Fruit fly (Drosophila melanogaster): ENCODE results near the gene CG13293.

CG13293 gene

DNA sequence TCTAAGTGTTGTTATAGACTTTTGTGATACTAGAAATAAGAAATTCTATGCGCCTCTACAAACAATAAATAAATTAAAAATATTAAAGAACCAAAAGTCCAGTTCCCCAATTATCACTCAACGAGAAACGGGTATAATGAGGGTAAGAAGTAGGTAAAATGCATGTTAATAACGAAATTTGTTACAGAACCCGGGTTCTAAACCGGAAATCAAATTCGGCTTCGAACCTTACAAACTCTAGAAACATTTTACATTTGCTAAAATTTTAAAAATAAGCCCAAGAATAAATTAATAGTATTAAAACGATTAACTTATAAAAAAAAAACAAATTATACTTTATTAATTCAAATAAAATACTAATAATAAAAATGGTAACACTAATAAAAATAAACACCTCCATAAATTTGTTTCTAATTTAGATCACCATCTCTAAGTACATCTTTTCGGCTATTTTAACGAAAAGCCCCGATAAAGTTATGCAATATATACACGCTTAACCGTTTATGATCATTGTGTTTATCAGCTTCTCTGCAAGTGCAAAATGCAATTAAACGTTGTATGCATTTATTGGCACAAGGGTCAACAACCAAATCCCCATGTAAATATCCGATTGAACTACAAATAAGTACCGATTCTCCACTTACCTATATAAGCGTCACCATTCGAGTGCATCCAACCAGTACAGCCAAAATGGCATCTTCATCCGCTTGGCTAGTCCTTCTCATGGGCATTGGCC is 11.1 kb upstream of the CG13293 start, which contains the start of gene CG6602 (continued):
- TF ChIP-seq CG14441 (GFP tag; IDR thresholded peaks at IDR 0.05): peak; percentile 66
- no peak for TF ChIP-seq HmgD (GFP tag; optimal IDR thresholded peaks at IDR 0.05)
- peak; percentile 35 for TF ChIP-seq CG4854 (GFP tag; optimal IDR thresholded peaks at IDR 0.05)
- no peak for TF ChIP-seq Neu2 (GFP tag; optimal IDR thresholded peaks at IDR 0.05; ENCODE audit: borderline replicate concordance)
- no peak for TF ChIP-seq h (optimal IDR thresholded peaks at IDR 0.05)
- TF ChIP-seq cato (GFP tag; optimal IDR thresholded peaks at IDR 0.05; ENCODE audit: borderline replicate concordance): peak; percentile 30
- peak; percentile 59 for TF ChIP-seq CG31441 (GFP tag; IDR thresholded peaks at IDR 0.05)
- peak; percentile 25 for TF ChIP-seq CG12219 (GFP tag; optimal IDR thresholded peaks at IDR 0.05)
- peak; percentile 13 for TF ChIP-seq en (GFP tag; optimal IDR thresholded peaks at IDR 0.05)
- no peak for TF ChIP-seq ftz-f1 (GFP tag; optimal IDR thresholded peaks at IDR 0.05)
- TF ChIP-seq sqz (GFP tag; optimal IDR thresholded peaks at IDR 0.05): no peak
- peak; percentile 69; the same call in 2 of the 3 replicates for TF ChIP-seq Aef1 (GFP tag; IDR thresholded peaks at IDR 0.05)
- TF ChIP-seq CG3838 (GFP tag; optimal IDR thresholded peaks at IDR 0.05): no peak
- no peak for TF ChIP-seq Tbp (GFP tag; optimal IDR thresholded peaks at IDR 0.05)
- TF ChIP-seq CG8359 (GFP tag; optimal IDR thresholded peaks at IDR 0.05; ENCODE audit: borderline replicate concordance): peak; percentile 51
- TF ChIP-seq sens-2 (GFP tag; IDR thresholded peaks at IDR 0.05): peak; percentile 67; the same call in 1 of the 2 replicates
- TF ChIP-seq CG11085 (GFP tag; IDR thresholded peaks at IDR 0.05): peak; percentile 87
- TF ChIP-seq disco-r (GFP tag; optimal IDR thresholded peaks at IDR 0.05): peak; percentile 40
- peak; percentile 39 for TF ChIP-seq CG18476 (GFP tag; optimal IDR thresholded peaks at IDR 0.05)
- peak; percentile 14 for TF ChIP-seq TFAM (GFP tag; optimal IDR thresholded peaks at IDR 0.05)
- TF ChIP-seq Lpt (GFP tag; optimal IDR thresholded peaks at IDR 0.05): no peak
- no peak for TF ChIP-seq Deaf1 (tag; optimal IDR thresholded peaks at IDR 0.05)
- TF ChIP-seq CG34376 (GFP tag; optimal IDR thresholded peaks at IDR 0.05): peak; percentile 59
- TF ChIP-seq Jarid2 (GFP tag; optimal IDR thresholded peaks at IDR 0.05): peak; percentile 32
- no peak for TF ChIP-seq CG2678 (tag; optimal IDR thresholded peaks at IDR 0.05)
- TF ChIP-seq Usf (GFP tag; optimal IDR thresholded peaks at IDR 0.05): peak; percentile 67
- peak; percentile 72; the same call in 1 of the 2 replicates for TF ChIP-seq stc (GFP tag; IDR thresholded peaks at IDR 0.05)
- no peak for TF ChIP-seq oc (tag; optimal IDR thresholded peaks at IDR 0.05)
- no peak for TF ChIP-seq sim (GFP tag; IDR thresholded peaks at IDR 0.05)
- TF ChIP-seq bbx (GFP tag; IDR thresholded peaks at IDR 0.05; ENCODE audit: partially characterized antibody): no peak
- TF ChIP-seq ap (GFP tag; IDR thresholded peaks at IDR 0.05): peak; percentile 43
- peak; percentile 33 for TF ChIP-seq CG33557 (GFP tag; optimal IDR thresholded peaks at IDR 0.05)
- TF ChIP-seq CG10274 (GFP tag; optimal IDR thresholded peaks at IDR 0.05): peak; percentile 67
- TF ChIP-seq CG3847 (GFP tag; IDR thresholded peaks at IDR 0.05): peak; percentile 72
- TF ChIP-seq wdn (GFP tag; IDR thresholded peaks at IDR 0.05): peak; percentile 9; the same call in 1 of the 2 replicates
- TF ChIP-seq CG18764 (GFP tag; optimal IDR thresholded peaks at IDR 0.05): peak; percentile 71
- peak; percentile 73 for TF ChIP-seq stwl (tag; optimal IDR thresholded peaks at IDR 0.05)
- TF ChIP-seq NK7.1 (GFP tag; optimal IDR thresholded peaks at IDR 0.05): no peak
- peak; percentile 89 for TF ChIP-seq CG11456 (GFP tag; IDR thresholded peaks at IDR 0.05)
- TF ChIP-seq kah (GFP tag; optimal IDR thresholded peaks at IDR 0.05): peak; percentile 26
- peak; percentile 83 for TF ChIP-seq H15 (GFP tag; IDR thresholded peaks at IDR 0.05)
- peak; percentile 32 for TF ChIP-seq CG8388 (GFP tag; optimal IDR thresholded peaks at IDR 0.05)
- no peak for TF ChIP-seq ara (GFP tag; IDR thresholded peaks at IDR 0.05)
- no peak for TF ChIP-seq CG11093 (GFP tag; IDR thresholded peaks at IDR 0.05)
- peak; percentile 45 for TF ChIP-seq odd (GFP tag; optimal IDR thresholded peaks at IDR 0.05)
- TF ChIP-seq Nf-YB (GFP tag; optimal IDR thresholded peaks at IDR 0.05): no peak
- peak; percentile 73 for TF ChIP-seq CG10209 (GFP tag; optimal IDR thresholded peaks at IDR 0.05)
- TF ChIP-seq Gsc (GFP tag; IDR thresholded peaks at IDR 0.05): no peak
- no peak for TF ChIP-seq sc (optimal IDR thresholded peaks at IDR 0.05)
- TF ChIP-seq sc (GFP tag; optimal IDR thresholded peaks at IDR 0.05): peak; percentile 55
- TF ChIP-seq sisA (GFP tag; IDR thresholded peaks at IDR 0.05): peak; percentile 56; the same call in 1 of the 2 replicates
